Fruit fly (Drosophila melanogaster) whole organism, embryonic: ENCODE results near the gene CG46310.
A peak's percentile ranks its signal among the peaks of the same experiment; 100 is the strongest.

Experiments
- ATbp ChIP-seq: fragments of 200-800 bp; sonication (Bioruptor generic); optimal IDR thresholded peaks from 2 replicates; lab custom pipeline; 2017; ENCODE audit warnings: missing biosample characterization, mild to moderate bottlenecking, missing genetic modification characterization, missing genetic modification reagents
- Abd-B ChIP-seq: fragments of 200-800 bp; sonication (Bioruptor generic); optimal IDR thresholded peaks from 2 replicates; lab custom pipeline; 2018; ENCODE audit warnings: missing biosample characterization, mild to moderate bottlenecking, missing genetic modification characterization, moderate library complexity
- Aef1 ChIP-seq: fragments of 200-800 bp; sonication (Bioruptor generic); IDR thresholded peaks from 3 replicates; pipeline ENCODE4 v1.3.6; 2022; ENCODE audit warnings: missing biosample characterization, missing genetic modification characterization
- Awh ChIP-seq: fragments of 200-800 bp; sonication (Bioruptor generic); IDR thresholded peaks from 2 replicates; pipeline ENCODE4, ENCODE4 v1.3.6; 2022; ENCODE audit warnings: missing biosample characterization, missing genetic modification characterization
- Bgb ChIP-seq: fragments of 200-800 bp; sonication (Bioruptor generic); IDR thresholded peaks from 2 replicates; pipeline ENCODE4 v1.3.6; 2022; ENCODE audit warnings: missing biosample characterization, missing genetic modification characterization; ENCODE audit not compliant: partially characterized antibody
- CG11504 ChIP-seq: fragments of 200-800 bp; sonication (Bioruptor generic); optimal IDR thresholded peaks from 3 replicates; lab custom pipeline; 2019; ENCODE audit warnings: missing biosample characterization, mild to moderate bottlenecking, missing genetic modification characterization, moderate library complexity
- CG12219 ChIP-seq: fragments of 200-800 bp; sonication (Bioruptor generic); optimal IDR thresholded peaks from 3 replicates; lab custom pipeline; 2018; ENCODE audit warnings: missing biosample characterization, mild to moderate bottlenecking, missing genetic modification characterization
- CG12942 ChIP-seq: fragments of 200-800 bp; sonication (Bioruptor generic); optimal IDR thresholded peaks from 3 replicates; lab custom pipeline; 2016; ENCODE audit warnings: missing biosample characterization, missing genetic modification characterization
- CG16863 ChIP-seq: fragments of 200-800 bp; sonication (Bioruptor generic); optimal IDR thresholded peaks from 3 replicates; lab custom pipeline; 2016; ENCODE audit warnings: missing biosample characterization, missing genetic modification characterization
- CG17328 ChIP-seq: fragments of 200-800 bp; sonication (Bioruptor generic); IDR thresholded peaks from 2 replicates; pipeline ENCODE4 v1.3.6; 2022; ENCODE audit warnings: missing biosample characterization, missing genetic modification characterization
- CG2678 ChIP-seq: fragments of 200-800 bp; sonication (Bioruptor generic); optimal IDR thresholded peaks from 3 replicates; lab custom pipeline; 2019; ENCODE audit warnings: missing biosample characterization, mild to moderate bottlenecking, missing genetic modification characterization, moderate library complexity
- CG2712 ChIP-seq: fragments of 200-800 bp; optimal IDR thresholded peaks from 3 replicates; lab custom pipeline; 2019; ENCODE audit warnings: missing biosample characterization, mild to moderate bottlenecking, missing genetic modification characterization, moderate library complexity
- CG2875 ChIP-seq: fragments of 200-800 bp; sonication (Bioruptor generic); optimal IDR thresholded peaks from 2 replicates; lab custom pipeline; 2017; ENCODE audit warnings: missing biosample characterization, mild to moderate bottlenecking, missing genetic modification characterization, missing genetic modification reagents
- CG31441 ChIP-seq: fragments of 200-800 bp; sonication (Bioruptor generic); IDR thresholded peaks from 2 replicates; pipeline ENCODE4 v1.3.6; 2022; ENCODE audit warnings: missing biosample characterization, missing genetic modification characterization
- CG3163 ChIP-seq: fragments of 200-800 bp; sonication (Bioruptor generic); optimal IDR thresholded peaks from 3 replicates; lab custom pipeline; 2016; ENCODE audit warnings: missing biosample characterization, missing genetic modification characterization
- CG32767 ChIP-seq: fragments of 200-800 bp; sonication (Bioruptor generic); IDR thresholded peaks from 2 replicates; pipeline ENCODE4 v1.3.6; 2022; ENCODE audit warnings: missing biosample characterization, missing genetic modification characterization
- CG4404 ChIP-seq: fragments of 200-800 bp; sonication (Bioruptor generic); IDR thresholded peaks from 2 replicates; pipeline ENCODE4 v1.3.6; 2022; ENCODE audit warnings: missing biosample characterization, missing genetic modification characterization
- CG4424 ChIP-seq: fragments of 200-800 bp; sonication (Bioruptor generic); optimal IDR thresholded peaks from 3 replicates; lab custom pipeline; 2016; ENCODE audit warnings: missing biosample characterization, missing genetic modification characterization
- CG4730 ChIP-seq: fragments of 200-800 bp; sonication (Bioruptor generic); IDR thresholded peaks from 2 replicates; pipeline ENCODE4 v1.3.6; 2022; ENCODE audit warnings: missing biosample characterization, missing genetic modification characterization
- CG4854 ChIP-seq: fragments of 200-800 bp; sonication (Bioruptor generic); optimal IDR thresholded peaks from 2 replicates; lab custom pipeline; 2016; ENCODE audit warnings: missing biosample characterization, missing genetic modification characterization, inconsistent platforms
- CG6689 ChIP-seq: fragments of 200-800 bp; sonication (Bioruptor generic); IDR thresholded peaks from 2 replicates; pipeline ENCODE4 v1.3.6; 2022; ENCODE audit warnings: missing biosample characterization, missing genetic modification characterization
- CG9437 ChIP-seq: fragments of 200-800 bp; sonication (Bioruptor generic); optimal IDR thresholded peaks from 2 replicates; lab custom pipeline; 2018; ENCODE audit warnings: missing biosample characterization, mild to moderate bottlenecking, missing genetic modification characterization
- Chrac-16 ChIP-seq: fragments of 200-800 bp; sonication (Bioruptor generic); optimal IDR thresholded peaks from 3 replicates; lab custom pipeline; 2016; ENCODE audit warnings: missing biosample characterization, missing genetic modification characterization
- CoRest ChIP-seq: fragments of 200-800 bp; sonication (Bioruptor generic); optimal IDR thresholded peaks from 3 replicates; lab custom pipeline; 2018; ENCODE audit warnings: missing biosample characterization, mild to moderate bottlenecking, missing genetic modification characterization, moderate library complexity
- Ets65A ChIP-seq: fragments of 200-800 bp; sonication (Bioruptor generic); peaks from one replicate; lab custom pipeline; 2016; ENCODE audit warnings: missing biosample characterization, missing genetic modification characterization
- GATAe ChIP-seq: fragments of 200-800 bp; sonication (Bioruptor generic); conservative IDR thresholded peaks from 2 replicates; pipeline ENCODE4 v1.3.6; 2022; ENCODE audit warnings: missing biosample characterization, missing genetic modification characterization
- HmgD ChIP-seq: fragments of 200-800 bp; sonication (Bioruptor generic); optimal IDR thresholded peaks from 3 replicates; lab custom pipeline; 2016; ENCODE audit warnings: missing biosample characterization, missing genetic modification characterization
- HmgZ ChIP-seq: fragments of 200-800 bp; sonication (Bioruptor generic); optimal IDR thresholded peaks from 2 replicates; lab custom pipeline; 2018; ENCODE audit warnings: missing biosample characterization, mild to moderate bottlenecking, missing genetic modification characterization
- Hr51 ChIP-seq, 2 experiments: fragments of 200-800 bp; sonication (Bioruptor generic); optimal IDR thresholded peaks; 2 replicates in 1 of 2; 3 replicates in 1 of 2; lab custom pipeline; 2016 to 2018; ENCODE audit warnings: missing biosample characterization in 2 of 2, missing genetic modification characterization in 2 of 2, mild to moderate bottlenecking in 1 of 2, moderate library complexity in 1 of 2
- Med ChIP-seq: fragments of 200-800 bp; sonication (Bioruptor generic); peaks from one replicate; lab custom pipeline; 2016; ENCODE audit warnings: missing biosample characterization, missing genetic modification characterization, mild to moderate bottlenecking, inconsistent platforms, moderate library complexity
- Oli ChIP-seq: fragments of 200-800 bp; sonication (Bioruptor generic); optimal IDR thresholded peaks from 2 replicates; lab custom pipeline; 2018; ENCODE audit warnings: missing biosample characterization, mild to moderate bottlenecking, missing genetic modification characterization, moderate library complexity
- bowl ChIP-seq: fragments of 200-800 bp; sonication (Bioruptor generic); IDR thresholded peaks from 2 replicates; pipeline ENCODE4 v1.3.6; 2022; ENCODE audit warnings: missing biosample characterization, missing genetic modification characterization
- bsh ChIP-seq, 2 experiments: fragments of 200-800 bp; sonication (Bioruptor generic); optimal IDR thresholded peaks; 2 replicates each; lab custom pipeline; 2017 to 2018; ENCODE audit warnings: mild to moderate bottlenecking in 2 of 2, missing biosample characterization in 2 of 2, missing genetic modification characterization in 2 of 2, moderate library complexity in 1 of 2
- dm ChIP-seq: fragments of 200-800 bp; sonication (Bioruptor generic); optimal IDR thresholded peaks from 3 replicates; lab custom pipeline; 2016; ENCODE audit warnings: missing biosample characterization, missing genetic modification characterization
- dmrt99B ChIP-seq: fragments of 200-800 bp; sonication (Bioruptor generic); optimal IDR thresholded peaks from 2 replicates; lab custom pipeline; 2018; ENCODE audit warnings: missing biosample characterization, mild to moderate bottlenecking, missing genetic modification characterization, moderate library complexity
- esg ChIP-seq: fragments of 200-800 bp; sonication (Bioruptor generic); conservative IDR thresholded peaks from 2 replicates; pipeline ENCODE4 v1.3.6; 2022; ENCODE audit warnings: missing biosample characterization, missing genetic modification characterization
- ewg ChIP-seq: fragments of 200-800 bp; sonication (Bioruptor generic); optimal IDR thresholded peaks from 3 replicates; lab custom pipeline; 2017; ENCODE audit warnings: mild to moderate bottlenecking, missing biosample characterization, missing genetic modification reagents, missing genetic modification characterization
- ind ChIP-seq: fragments of 200-800 bp; sonication (Bioruptor generic); optimal IDR thresholded peaks from 3 replicates; lab custom pipeline; 2016; ENCODE audit warnings: missing biosample characterization, missing genetic modification characterization
- inv ChIP-seq: fragments of 200-800 bp; sonication (Bioruptor generic); IDR thresholded peaks from 2 replicates; pipeline ENCODE4 v1.3.6; 2022; ENCODE audit warnings: missing biosample characterization, missing genetic modification characterization; ENCODE audit not compliant: partially characterized antibody
- jing ChIP-seq: fragments of 200-800 bp; sonication (Bioruptor generic); optimal IDR thresholded peaks from 2 replicates; lab custom pipeline; 2018; ENCODE audit warnings: missing biosample characterization, mild to moderate bottlenecking, missing genetic modification characterization
- kay ChIP-seq: fragments of 200-800 bp; sonication (Bioruptor generic); optimal IDR thresholded peaks from 2 replicates; lab custom pipeline; 2016; ENCODE audit warnings: missing biosample characterization, missing genetic modification characterization
- onecut ChIP-seq: fragments of 200-800 bp; sonication (Bioruptor generic); IDR thresholded peaks from 2 replicates; pipeline ENCODE4 v1.3.6; 2022; ENCODE audit warnings: missing biosample characterization, missing genetic modification characterization
- otp ChIP-seq: fragments of 200-800 bp; sonication (Bioruptor generic); IDR thresholded peaks from 3 replicates; pipeline ENCODE4, ENCODE4 v1.3.6; 2022; ENCODE audit warnings: missing biosample characterization, missing genetic modification characterization
- ro ChIP-seq: fragments of 200-800 bp; sonication (Bioruptor generic); IDR thresholded peaks from 2 replicates; pipeline ENCODE4 v1.3.6; 2022; ENCODE audit warnings: missing biosample characterization, missing genetic modification characterization
- row ChIP-seq: fragments of 200-800 bp; sonication (Bioruptor generic); IDR thresholded peaks from 3 replicates; pipeline ENCODE4 v1.3.6; 2022; ENCODE audit warnings: missing biosample characterization, missing genetic modification characterization
- sens ChIP-seq: fragments of 200-800 bp; sonication (Bioruptor generic); peaks from one replicate; lab custom pipeline; 2016; ENCODE audit warnings: missing biosample characterization, missing genetic modification characterization
- seq ChIP-seq: fragments of 200-800 bp; sonication (Bioruptor generic); IDR thresholded peaks from 2 replicates; pipeline ENCODE4 v1.3.6; 2022; ENCODE audit warnings: missing biosample characterization, missing genetic modification characterization
- sisA ChIP-seq: fragments of 200-800 bp; sonication (Bioruptor generic); IDR thresholded peaks from 2 replicates; pipeline ENCODE4 v1.3.6; 2022; ENCODE audit warnings: missing biosample characterization, missing genetic modification characterization
- ssp ChIP-seq: fragments of 200-800 bp; sonication (Bioruptor generic); IDR thresholded peaks from 2 replicates; pipeline ENCODE4 v1.3.6; 2022; ENCODE audit warnings: missing biosample characterization, missing genetic modification characterization
- toy ChIP-seq: fragments of 200-800 bp; sonication (Bioruptor generic); IDR thresholded peaks from 2 replicates; pipeline ENCODE4 v1.3.6; 2022; ENCODE audit warnings: missing biosample characterization, missing genetic modification characterization
- trem ChIP-seq: fragments of 200-800 bp; optimal IDR thresholded peaks from 3 replicates; lab custom pipeline; 2019; ENCODE audit warnings: missing biosample characterization, mild to moderate bottlenecking, missing genetic modification characterization, moderate library complexity

CG46310 gene

dm6 chr3R:23174739-23175138 is 1.1 kb downstream of the CG46310 start (continued):
- peak; percentile 36; the same call in 1 of the 3 replicates for TF ChIP-seq Aef1
- TF ChIP-seq Awh: peak; percentile 40; the same call in 1 of the 2 replicates
- peak; percentile 89 for TF ChIP-seq sens
- no peak for TF ChIP-seq CG4404 (GFP tag; lab: Robert Waterston, UW)
- no peak for TF ChIP-seq HmgD (GFP tag; lab: Kevin White, UChicago)
- TF ChIP-seq Abd-B (GFP tag; lab: Kevin White, UChicago): peak; percentile 56
- peak; percentile 63 for TF ChIP-seq jing (GFP tag; lab: Kevin White, UChicago)
- no peak; the same call in 1 of the 2 replicates for TF ChIP-seq CG31441 (GFP tag; lab: Robert Waterston, UW)
- TF ChIP-seq CG4424 (GFP tag; lab: Kevin White, UChicago): peak; percentile 62
- peak; percentile 2 for TF ChIP-seq dmrt99B (tag; lab: Kevin White, UChicago)
- TF ChIP-seq kay (GFP tag; lab: Kevin White, UChicago): no peak
- peak; percentile 22 for TF ChIP-seq CG12219
- peak; percentile 3 for TF ChIP-seq CG12942 (GFP tag; lab: Kevin White, UChicago)
- no peak for TF ChIP-seq GATAe (GFP tag; lab: Robert Waterston, UW)
- TF ChIP-seq bsh (GFP tag; optimal IDR thresholded peaks at IDR 0.05; lab: Kevin White, UChicago): peak; percentile 16 to 79
- TF ChIP-seq seq (GFP tag; lab: Robert Waterston, UW): 0 out of 2 replicates have a peak, but pooled peaks have one; percentile 14
- peak; percentile 21 for TF ChIP-seq trem (tag; lab: Kevin White, UChicago)
- peak; percentile 30 for TF ChIP-seq CG2712 (tag; lab: Kevin White, UChicago)
- TF ChIP-seq ewg (GFP tag; lab: Kevin White, UChicago): peak; percentile 57
- TF ChIP-seq CG11504 (tag; lab: Kevin White, UChicago): peak; percentile 43
- peak; percentile 59 for TF ChIP-seq onecut
- peak; percentile 48 for TF ChIP-seq ATbp
- no peak for TF ChIP-seq CG4854 (GFP tag; lab: Kevin White, UChicago)
- TF ChIP-seq CG9437 (GFP tag; lab: Kevin White, UChicago): peak; percentile 18
- TF ChIP-seq CG2678 (tag; lab: Kevin White, UChicago): peak; percentile 64
- peak in 1 of 2 experiments; percentile 80 for TF ChIP-seq Hr51 (GFP tag; optimal IDR thresholded peaks at IDR 0.05; lab: Kevin White, UChicago)
- TF ChIP-seq ind: peak; percentile 19
- peak; percentile 71; the same call in 1 of the 3 replicates for TF ChIP-seq otp (GFP tag; lab: Robert Waterston, UW)
- peak; percentile 52 for TF ChIP-seq CoRest (tag; lab: Kevin White, UChicago)
- TF ChIP-seq CG6689 (GFP tag; lab: Robert Waterston, UW): peak; percentile 28; the same call in 1 of the 2 replicates
- no peak for TF ChIP-seq CG3163 (GFP tag; lab: Kevin White, UChicago)
- no peak for TF ChIP-seq dm (GFP tag; lab: Kevin White, UChicago)
- peak; percentile 76 for TF ChIP-seq Oli (tag; lab: Kevin White, UChicago)
- peak; percentile 33; the same call in 1 of the 2 replicates for TF ChIP-seq CG32767 (GFP tag; lab: Robert Waterston, UW)
- TF ChIP-seq sisA (GFP tag; lab: Robert Waterston, UW): peak; percentile 31; the same call in 1 of the 2 replicates
- no peak for TF ChIP-seq inv (GFP tag; lab: Robert Waterston, UW)
- TF ChIP-seq bowl (GFP tag; lab: Robert Waterston, UW): peak; percentile 55; the same call in 1 of the 2 replicates
- TF ChIP-seq CG16863 (GFP tag; lab: Kevin White, UChicago): peak; percentile 10
- TF ChIP-seq CG17328 (GFP tag; lab: Robert Waterston, UW): peak; percentile 54; the same call in 1 of the 2 replicates
- no peak for TF ChIP-seq ro (GFP tag; lab: Robert Waterston, UW)
- TF ChIP-seq CG4730 (GFP tag; lab: Robert Waterston, UW): 0 out of 2 replicates have a peak, but pooled peaks have one; percentile 13
- no peak for TF ChIP-seq ssp (GFP tag; lab: Robert Waterston, UW)
- peak; percentile 46 for TF ChIP-seq CG2875 (GFP tag; lab: Kevin White, UChicago)
- TF ChIP-seq HmgZ (tag; lab: Kevin White, UChicago): no peak
- peak; percentile 86 for TF ChIP-seq Med (GFP tag; lab: Kevin White, UChicago)
- TF ChIP-seq row (GFP tag; lab: Robert Waterston, UW): peak; percentile 61
- TF ChIP-seq Ets65A: peak; percentile 53
- peak; percentile 56 for TF ChIP-seq esg (GFP tag; lab: Robert Waterston, UW)
- TF ChIP-seq Chrac-16 (GFP tag; lab: Kevin White, UChicago): peak; percentile 8
- TF ChIP-seq toy (GFP tag; lab: Robert Waterston, UW): no peak
- TF ChIP-seq Bgb: no peak
